Fruit fly (Drosophila melanogaster) whole organism, prepupa: ENCODE results near the gene Or71a.

Experiments used
- Blimp-1 ChIP-seq: fragments of 200-800 bp; sonication (Bioruptor generic); optimal IDR thresholded peaks from 3 replicates; lab custom pipeline; 2017; ENCODE audit warnings: missing biosample characterization, missing genetic modification characterization, mild to moderate bottlenecking, moderate library complexity, missing genetic modification reagents
- CG10631 ChIP-seq: fragments of 200-800 bp; sonication (Bioruptor generic); optimal IDR thresholded peaks from 2 replicates; lab custom pipeline; 2016; ENCODE audit warnings: missing biosample characterization, missing genetic modification characterization
- CG10669 ChIP-seq: fragments of 200-800 bp; sonication (Bioruptor generic); optimal IDR thresholded peaks from 3 replicates; lab custom pipeline; 2018; ENCODE audit warnings: missing biosample characterization, mild to moderate bottlenecking, missing genetic modification characterization, moderate library complexity
- CG11762 ChIP-seq: fragments of 200-800 bp; sonication (Bioruptor generic); optimal IDR thresholded peaks from 3 replicates; lab custom pipeline; 2016; ENCODE audit warnings: missing biosample characterization, missing genetic modification characterization; ENCODE audit not compliant: insufficient read depth
- CG15336 ChIP-seq: fragments of 200-800 bp; sonication (Bioruptor generic); IDR thresholded peaks from 2 replicates; pipeline ENCODE4 v1.3.6; 2022; ENCODE audit warnings: missing biosample characterization, missing genetic modification characterization
- CG1621 ChIP-seq: fragments of 200-800 bp; sonication (Bioruptor generic); optimal IDR thresholded peaks from 3 replicates; lab custom pipeline; 2018; ENCODE audit warnings: missing biosample characterization, mild to moderate bottlenecking, missing genetic modification characterization
- CG16779 ChIP-seq: fragments of 200-800 bp; sonication (Bioruptor generic); optimal IDR thresholded peaks from 3 replicates; lab custom pipeline; 2017; ENCODE audit warnings: missing biosample characterization, mild to moderate bottlenecking, missing genetic modification characterization
- CG3032 ChIP-seq: fragments of 200-800 bp; optimal IDR thresholded peaks from 2 replicates; lab custom pipeline; 2019; ENCODE audit warnings: missing biosample characterization, mild to moderate bottlenecking, missing genetic modification characterization, moderate library complexity
- CG31627 ChIP-seq: fragments of 200-800 bp; sonication (Bioruptor generic); optimal IDR thresholded peaks from 3 replicates; lab custom pipeline; 2016; ENCODE audit warnings: missing biosample characterization, missing genetic modification characterization
- CG32006 ChIP-seq: fragments of 200-800 bp; sonication (Bioruptor generic); optimal IDR thresholded peaks from 3 replicates; lab custom pipeline; 2017; ENCODE audit warnings: missing biosample characterization, mild to moderate bottlenecking, missing genetic modification characterization
- CG6163 ChIP-seq: fragments of 200-800 bp; sonication (Bioruptor generic); IDR thresholded peaks from 3 replicates; pipeline ENCODE4 v1.3.6; 2022; ENCODE audit warnings: missing biosample characterization, missing genetic modification characterization
- CG6276 ChIP-seq: fragments of 200-800 bp; sonication (Bioruptor generic); optimal IDR thresholded peaks from 2 replicates; lab custom pipeline; 2017; ENCODE audit warnings: missing biosample characterization, mild to moderate bottlenecking, missing genetic modification characterization
- CG6808 ChIP-seq: fragments of 200-800 bp; sonication (Bioruptor generic); optimal IDR thresholded peaks from 3 replicates; lab custom pipeline; 2017; ENCODE audit warnings: missing biosample characterization, missing genetic modification characterization, mild to moderate bottlenecking, moderate library complexity, missing genetic modification reagents
- CG6854 ChIP-seq: fragments of 200-800 bp; sonication (Bioruptor generic); optimal IDR thresholded peaks from 2 replicates; lab custom pipeline; 2017; ENCODE audit warnings: missing biosample characterization, mild to moderate bottlenecking, missing genetic modification characterization
- CG7368 ChIP-seq: fragments of 200-800 bp; sonication (Bioruptor generic); optimal IDR thresholded peaks from 3 replicates; lab custom pipeline; 2016; ENCODE audit warnings: missing biosample characterization, missing genetic modification characterization
- CG8319 ChIP-seq: fragments of 200-800 bp; sonication (Bioruptor generic); optimal IDR thresholded peaks from 3 replicates; lab custom pipeline; 2016; ENCODE audit warnings: missing biosample characterization, missing genetic modification characterization
- CG8632 ChIP-seq: fragments of 200-800 bp; sonication (Bioruptor generic); optimal IDR thresholded peaks from 3 replicates; lab custom pipeline; 2016; ENCODE audit warnings: missing biosample characterization, missing genetic modification characterization
- Eip75B ChIP-seq: fragments of 200-800 bp; sonication (Bioruptor generic); optimal IDR thresholded peaks from 3 replicates; lab custom pipeline; 2016; ENCODE audit warnings: missing biosample characterization, missing genetic modification characterization
- Eip78C ChIP-seq: fragments of 200-800 bp; sonication (Bioruptor generic); peaks from one replicate; lab custom pipeline; 2016; ENCODE audit warnings: missing biosample characterization, missing genetic modification characterization
- Ets21C ChIP-seq: fragments of 200-800 bp; sonication (Bioruptor generic); optimal IDR thresholded peaks from 3 replicates; lab custom pipeline; 2016; ENCODE audit warnings: missing biosample characterization, missing genetic modification characterization
- Ets96B ChIP-seq: fragments of 200-800 bp; optimal IDR thresholded peaks from 2 replicates; lab custom pipeline; 2019; ENCODE audit warnings: missing biosample characterization, mild to moderate bottlenecking, missing genetic modification characterization, moderate library complexity
- Hr38 ChIP-seq: sonication (Bioruptor generic); optimal IDR thresholded peaks from 2 replicates; lab custom pipeline; 2016; ENCODE audit warnings: missing biosample characterization, missing genetic modification characterization
- Hr39 ChIP-seq: fragments of 200-800 bp; sonication (Bioruptor generic); optimal IDR thresholded peaks from 2 replicates; lab custom pipeline; 2016; ENCODE audit warnings: missing biosample characterization, missing genetic modification characterization
- Hr4 ChIP-seq: fragments of 200-800 bp; sonication (Bioruptor generic); optimal IDR thresholded peaks from 3 replicates; lab custom pipeline; 2016; ENCODE audit warnings: missing biosample characterization, missing genetic modification characterization
- Lpt ChIP-seq: fragments of 200-800 bp; sonication (Bioruptor generic); optimal IDR thresholded peaks from 3 replicates; lab custom pipeline; 2016; ENCODE audit warnings: missing biosample characterization, missing genetic modification characterization
- Met ChIP-seq: fragments of 200-800 bp; sonication (Bioruptor generic); optimal IDR thresholded peaks from 3 replicates; lab custom pipeline; 2016; ENCODE audit warnings: missing biosample characterization, missing genetic modification characterization
- OdsH ChIP-seq: fragments of 200-800 bp; sonication (Bioruptor generic); optimal IDR thresholded peaks from 3 replicates; lab custom pipeline; 2016; ENCODE audit warnings: missing biosample characterization, missing genetic modification characterization
- Sox102F ChIP-seq: fragments of 200-800 bp; sonication (Bioruptor generic); optimal IDR thresholded peaks from 2 replicates; lab custom pipeline; 2016; ENCODE audit warnings: missing biosample characterization, mild to moderate bottlenecking, missing genetic modification characterization
- Sox14 ChIP-seq: fragments of 200-800 bp; sonication (Bioruptor generic); optimal IDR thresholded peaks from 3 replicates; lab custom pipeline; 2016; ENCODE audit warnings: missing biosample characterization, missing genetic modification characterization
- achi ChIP-seq: fragments of 200-800 bp; sonication (Bioruptor generic); optimal IDR thresholded peaks from 3 replicates; lab custom pipeline; 2016; ENCODE audit warnings: missing biosample characterization, missing genetic modification characterization
- acj6 ChIP-seq: fragments of 200-800 bp; sonication (Bioruptor generic); optimal IDR thresholded peaks from 3 replicates; lab custom pipeline; 2016; ENCODE audit warnings: missing biosample characterization, missing genetic modification characterization
- cyc ChIP-seq: fragments of 200-800 bp; sonication (Bioruptor generic); optimal IDR thresholded peaks from 3 replicates; lab custom pipeline; 2016; ENCODE audit warnings: missing biosample characterization, missing genetic modification characterization
- dac ChIP-seq: fragments of 200-800 bp; sonication (Bioruptor generic); optimal IDR thresholded peaks from 2 replicates; lab custom pipeline; 2017; ENCODE audit warnings: missing biosample characterization, mild to moderate bottlenecking, missing genetic modification characterization
- dsx ChIP-seq: fragments of 200-800 bp; optimal IDR thresholded peaks from 3 replicates; lab custom pipeline; 2019; ENCODE audit warnings: missing biosample characterization, mild to moderate bottlenecking, missing genetic modification characterization, moderate library complexity; ENCODE audit not compliant: poor library complexity, severe bottlenecking
- eg ChIP-seq: fragments of 200-800 bp; sonication (Bioruptor generic); IDR thresholded peaks from 3 replicates; pipeline ENCODE4 v1.3.6; 2022; ENCODE audit warnings: missing biosample characterization, missing genetic modification characterization
- esn ChIP-seq: fragments of 200-800 bp; sonication (Bioruptor generic); optimal IDR thresholded peaks from 2 replicates; lab custom pipeline; 2016; ENCODE audit warnings: missing biosample characterization, mild to moderate bottlenecking, missing genetic modification characterization, moderate library complexity
- fd59A ChIP-seq: fragments of 200-800 bp; sonication (Bioruptor generic); optimal IDR thresholded peaks from 2 replicates; lab custom pipeline; 2017; ENCODE audit warnings: missing biosample characterization, mild to moderate bottlenecking, missing genetic modification characterization, missing genetic modification reagents
- fd85E ChIP-seq: fragments of 200-800 bp; sonication (Bioruptor generic); optimal IDR thresholded peaks from 3 replicates; lab custom pipeline; 2016; ENCODE audit warnings: missing biosample characterization, missing genetic modification characterization
- fkh ChIP-seq: fragments of 200-800 bp; sonication (Bioruptor generic); optimal IDR thresholded peaks from 3 replicates; lab custom pipeline; 2017; ENCODE audit warnings: missing biosample characterization, mild to moderate bottlenecking, missing genetic modification characterization, moderate library complexity
- lz ChIP-seq: fragments of 200-800 bp; sonication (Bioruptor generic); optimal IDR thresholded peaks from 3 replicates; lab custom pipeline; 2016; ENCODE audit warnings: missing biosample characterization, missing genetic modification characterization
- pdm3 ChIP-seq: fragments of 200-800 bp; sonication (Bioruptor generic); optimal IDR thresholded peaks from 3 replicates; lab custom pipeline; 2016; ENCODE audit warnings: missing biosample characterization, missing genetic modification characterization
- salr ChIP-seq, 2 experiments: fragments of 200-800 bp; sonication (Bioruptor generic); optimal IDR thresholded peaks; 3 replicates each; lab custom pipeline; 2016 to 2018; ENCODE audit warnings: missing biosample characterization in 2 of 2, missing genetic modification characterization in 2 of 2, mild to moderate bottlenecking in 1 of 2
- spab ChIP-seq: fragments of 200-800 bp; sonication (Bioruptor generic); optimal IDR thresholded peaks from 2 replicates; lab custom pipeline; 2017; ENCODE audit warnings: missing biosample characterization, mild to moderate bottlenecking, missing genetic modification characterization, missing genetic modification reagents
- topi ChIP-seq: fragments of 200-800 bp; sonication (Bioruptor generic); optimal IDR thresholded peaks from 3 replicates; lab custom pipeline; 2016; ENCODE audit warnings: missing biosample characterization, missing genetic modification characterization
- vri ChIP-seq: fragments of 200-800 bp; sonication (Bioruptor generic); optimal IDR thresholded peaks from 3 replicates; lab custom pipeline; 2016; ENCODE audit warnings: missing biosample characterization, mild to moderate bottlenecking, missing genetic modification characterization

The Or71a gene

dm6 chr3L:15108948-15109347, 30.7 kb upstream of the Or71a start (continued):
- TF ChIP-seq Blimp-1 (GFP tag; lab: Kevin White, UChicago) (no peak), dsx (peak; percentile 5), CG6808 (no peak), Eip75B (GFP tag; lab: Kevin White, UChicago) (no peak), Hr38 (GFP tag; lab: Kevin White, UChicago) (no peak), esn (GFP tag; lab: Kevin White, UChicago) (peak; percentile 39), CG10631 (no peak), lz (GFP tag; lab: Kevin White, UChicago) (peak; percentile 26), fd59A (GFP tag; lab: Kevin White, UChicago) (no peak), Hr4 (no peak), fd85E (GFP tag; lab: Kevin White, UChicago) (no peak), Hr39 (no peak), topi (no peak), CG16779 (tag; lab: Kevin White, UChicago) (no peak)
- TF ChIP-seq, all 60 proteins: peak for 18

- TF ChIP-seq salr (GFP tag; optimal IDR thresholded peaks at IDR 0.05; lab: Kevin White, UChicago): no peak
- no peak for TF ChIP-seq CG8319 (GFP tag; lab: Kevin White, UChicago)
- no peak for TF ChIP-seq dsx
- TF ChIP-seq CG31627: no peak
- TF ChIP-seq CG10669 (GFP tag; lab: Kevin White, UChicago): no peak
- TF ChIP-seq fkh (GFP tag; lab: Kevin White, UChicago): no peak
- TF ChIP-seq CG8632: no peak
- no peak for TF ChIP-seq Sox102F (GFP tag; lab: Kevin White, UChicago)
- no peak for TF ChIP-seq CG6854 (GFP tag; lab: Kevin White, UChicago)
- TF ChIP-seq CG15336: peak; percentile 13; the same call in 1 of the 2 replicates
- no peak for TF ChIP-seq OdsH (GFP tag; lab: Kevin White, UChicago)
- no peak for TF ChIP-seq pdm3
- TF ChIP-seq CG6276 (GFP tag; lab: Kevin White, UChicago): peak; percentile 39
- no peak for TF ChIP-seq Eip78C (GFP tag; lab: Kevin White, UChicago)
- no peak for TF ChIP-seq dac (GFP tag; lab: Kevin White, UChicago)
- peak; percentile 53 for TF ChIP-seq eg (GFP tag; lab: Robert Waterston, UW)
- no peak for TF ChIP-seq Ets96B (tag; lab: Kevin White, UChicago)
- no peak for TF ChIP-seq CG32006 (GFP tag; lab: Kevin White, UChicago)
- no peak for TF ChIP-seq CG11762 (GFP tag; lab: Kevin White, UChicago)
- TF ChIP-seq CG3032 (tag; lab: Kevin White, UChicago): no peak
- TF ChIP-seq CG7368 (GFP tag; lab: Kevin White, UChicago): no peak
- TF ChIP-seq fd59A (GFP tag; lab: Kevin White, UChicago): no peak
- TF ChIP-seq Hr38 (GFP tag; lab: Kevin White, UChicago): no peak
Observed at dm6 chr3L:15108524-15108923, 30.3 kb upstream of the Or71a start.

DNA sequence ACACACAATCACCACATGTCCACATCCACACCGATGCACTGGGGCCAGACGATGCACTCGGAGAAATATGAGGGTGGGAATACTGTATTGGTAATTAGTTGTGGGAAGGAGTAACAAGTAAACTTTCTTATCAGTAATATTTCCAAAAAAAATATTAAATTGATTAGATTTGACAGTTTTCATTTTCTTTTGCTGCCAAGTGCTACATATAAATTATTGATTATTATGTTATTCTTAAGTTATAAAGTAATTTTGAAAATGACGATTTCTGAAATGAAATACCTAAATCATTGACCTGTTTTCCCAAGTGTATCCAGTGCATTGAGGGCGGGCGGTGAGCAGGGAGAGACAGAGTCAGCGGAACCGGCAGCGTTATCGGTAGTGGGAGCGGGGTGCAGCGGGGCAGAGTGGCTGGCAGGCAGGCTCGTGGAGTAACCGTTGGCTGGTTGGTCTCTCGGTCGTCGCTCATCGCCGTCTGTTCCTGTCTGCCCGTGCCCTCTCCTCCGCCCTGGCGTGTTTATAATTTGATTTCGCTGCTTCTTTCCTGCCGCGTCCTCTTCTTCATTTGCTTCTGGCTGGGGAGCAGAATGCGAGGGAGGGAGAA, 29.6 kb upstream of the Or71a start:
- TF ChIP-seq topi: peak; percentile 93
- TF ChIP-seq achi: peak; percentile 95
- TF ChIP-seq CG6163 (GFP tag; lab: Robert Waterston, UW): peak; percentile 82
- TF ChIP-seq Ets21C (GFP tag; lab: Kevin White, UChicago): peak; percentile 90
- peak; percentile 91 for TF ChIP-seq cyc (GFP tag; lab: Kevin White, UChicago)
- TF ChIP-seq Sox14 (GFP tag; lab: Kevin White, UChicago): peak; percentile 93
- TF ChIP-seq CG11762 (GFP tag; lab: Kevin White, UChicago): peak; percentile 91
- peak; percentile 94 for TF ChIP-seq CG6276 (GFP tag; lab: Kevin White, UChicago)
- TF ChIP-seq spab: peak; percentile 97
- peak; percentile 95 for TF ChIP-seq Eip75B (GFP tag; lab: Kevin White, UChicago)
- peak; percentile 96 for TF ChIP-seq lz (GFP tag; lab: Kevin White, UChicago)
- TF ChIP-seq Met (GFP tag; lab: Kevin White, UChicago): peak; percentile 94
- TF ChIP-seq Blimp-1 (GFP tag; lab: Kevin White, UChicago): peak; percentile 85
- peak; percentile 87 for TF ChIP-seq Hr39
- TF ChIP-seq CG3032 (tag; lab: Kevin White, UChicago): peak; percentile 96
- TF ChIP-seq Sox102F (GFP tag; lab: Kevin White, UChicago): peak; percentile 92
- peak; percentile 97 for TF ChIP-seq acj6 (GFP tag; lab: Kevin White, UChicago)
- TF ChIP-seq CG1621 (tag; lab: Kevin White, UChicago): peak; percentile 82
- TF ChIP-seq CG31627: peak; percentile 91
- peak; percentile 80 for TF ChIP-seq vri (GFP tag; lab: Kevin White, UChicago)
- TF ChIP-seq Lpt (GFP tag; lab: Kevin White, UChicago): peak; percentile 87
- TF ChIP-seq esn (GFP tag; lab: Kevin White, UChicago): peak; percentile 97
- TF ChIP-seq Hr4: peak; percentile 95
- TF ChIP-seq CG10669 (GFP tag; lab: Kevin White, UChicago): peak; percentile 95
- TF ChIP-seq CG16779 (tag; lab: Kevin White, UChicago): peak; percentile 94
- TF ChIP-seq fkh (GFP tag; lab: Kevin White, UChicago): no peak
